Fruit fly (Drosophila melanogaster) whole organism, embryonic: Measurements from ENCODE around the gene Snx27.

Source experiments
- Adf1 ChIP-seq: fragments of 200-800 bp; sonication (Bioruptor generic); IDR thresholded peaks from 2 replicates; pipeline ENCODE4 v1.3.6; 2022; ENCODE audit warnings: missing biosample characterization, missing genetic modification characterization
- Atf6 ChIP-seq: fragments of 200-800 bp; sonication (Bioruptor generic); IDR thresholded peaks from 2 replicates; pipeline ENCODE4 v1.3.6; 2022; ENCODE audit warnings: missing biosample characterization, missing genetic modification characterization
- Bteb2 ChIP-seq: fragments of 200-800 bp; sonication (Bioruptor generic); optimal IDR thresholded peaks from 2 replicates; lab custom pipeline; 2016; ENCODE audit warnings: missing biosample characterization, missing genetic modification characterization
- CG10321 ChIP-seq: fragments of 200-800 bp; sonication (Bioruptor generic); IDR thresholded peaks from 2 replicates; pipeline ENCODE4 v1.3.6; 2022; ENCODE audit warnings: missing biosample characterization, missing genetic modification characterization
- CG10431 ChIP-seq: fragments of 200-800 bp; sonication (Bioruptor generic); optimal IDR thresholded peaks from 3 replicates; lab custom pipeline; 2018; ENCODE audit warnings: missing biosample characterization, mild to moderate bottlenecking, missing genetic modification characterization
- CG10462 ChIP-seq: fragments of 200-800 bp; sonication (Bioruptor generic); optimal IDR thresholded peaks from 2 replicates; lab custom pipeline; 2016; ENCODE audit warnings: missing biosample characterization, missing genetic modification characterization
- CG11696 ChIP-seq: fragments of 200-800 bp; sonication (Bioruptor generic); IDR thresholded peaks from 2 replicates; pipeline ENCODE4 v1.3.6; 2022; ENCODE audit warnings: missing biosample characterization, missing genetic modification characterization
- CG12071 ChIP-seq: fragments of 200-800 bp; sonication (Bioruptor generic); optimal IDR thresholded peaks from 3 replicates; lab custom pipeline; 2018; ENCODE audit warnings: missing biosample characterization, mild to moderate bottlenecking, missing genetic modification characterization
- CG13296 ChIP-seq: fragments of 200-800 bp; sonication (Bioruptor generic); optimal IDR thresholded peaks from 3 replicates; lab custom pipeline; 2018; ENCODE audit warnings: missing biosample characterization, mild to moderate bottlenecking, missing genetic modification characterization
- CG13624 ChIP-seq: fragments of 200-800 bp; sonication (Bioruptor generic); optimal IDR thresholded peaks from 2 replicates; lab custom pipeline; 2016; ENCODE audit warnings: missing biosample characterization, missing genetic modification characterization
- CG13894 ChIP-seq: fragments of 200-800 bp; sonication (Bioruptor generic); optimal IDR thresholded peaks from 3 replicates; lab custom pipeline; 2018; ENCODE audit warnings: missing biosample characterization, mild to moderate bottlenecking, missing genetic modification characterization, moderate library complexity
- CG14441 ChIP-seq: fragments of 200-800 bp; sonication (Bioruptor generic); IDR thresholded peaks from 2 replicates; pipeline ENCODE4 v1.3.6; 2022; ENCODE audit warnings: missing biosample characterization, missing genetic modification characterization
- CG17612 ChIP-seq: fragments of 200-800 bp; sonication (Bioruptor generic); IDR thresholded peaks from 2 replicates; pipeline ENCODE4 v1.3.6; 2022; ENCODE audit warnings: missing biosample characterization, missing genetic modification characterization
- CG42726 ChIP-seq: fragments of 200-800 bp; sonication (Bioruptor generic); IDR thresholded peaks from 2 replicates; pipeline ENCODE4 v1.3.6; 2022; ENCODE audit warnings: missing biosample characterization, missing genetic modification characterization; ENCODE audit not compliant: partially characterized antibody
- CG4617 ChIP-seq: fragments of 200-800 bp; sonication (Bioruptor generic); optimal IDR thresholded peaks from 3 replicates; lab custom pipeline; 2016; ENCODE audit warnings: missing biosample characterization, missing genetic modification characterization, borderline replicate concordance
- CG4730 ChIP-seq: fragments of 200-800 bp; sonication (Bioruptor generic); IDR thresholded peaks from 2 replicates; pipeline ENCODE4 v1.3.6; 2022; ENCODE audit warnings: missing biosample characterization, missing genetic modification characterization
- CG7357 ChIP-seq: fragments of 200-800 bp; sonication (Bioruptor generic); IDR thresholded peaks from 3 replicates; pipeline ENCODE4 v1.3.6; 2022; ENCODE audit warnings: missing biosample characterization, missing genetic modification characterization
- Deaf1 ChIP-seq: fragments of 200-800 bp; optimal IDR thresholded peaks from 3 replicates; lab custom pipeline; 2019; ENCODE audit warnings: missing biosample characterization, mild to moderate bottlenecking, missing genetic modification characterization, moderate library complexity
- Doc2 ChIP-seq: fragments of 200-800 bp; sonication (Bioruptor generic); IDR thresholded peaks from 2 replicates; pipeline ENCODE4 v1.3.6; 2022; ENCODE audit warnings: missing biosample characterization, missing genetic modification characterization
- ERR ChIP-seq: fragments of 200-800 bp; sonication (Bioruptor generic); optimal IDR thresholded peaks from 2 replicates; lab custom pipeline; 2016; ENCODE audit warnings: missing biosample characterization, missing genetic modification characterization
- Fer2 ChIP-seq: fragments of 200-800 bp; sonication (Bioruptor generic); optimal IDR thresholded peaks from 2 replicates; lab custom pipeline; 2018; ENCODE audit warnings: missing biosample characterization, mild to moderate bottlenecking, missing genetic modification characterization, moderate library complexity
- HLH4C ChIP-seq: fragments of 200-800 bp; sonication (Bioruptor generic); IDR thresholded peaks from 3 replicates; pipeline ENCODE4 v1.3.6; 2022; ENCODE audit warnings: missing biosample characterization, missing genetic modification characterization; ENCODE audit not compliant: partially characterized antibody
- Hey ChIP-seq: fragments of 200-800 bp; sonication (Bioruptor generic); optimal IDR thresholded peaks from 3 replicates; lab custom pipeline; 2018; ENCODE audit warnings: missing biosample characterization, mild to moderate bottlenecking, missing genetic modification characterization
- Hmr ChIP-seq: fragments of 200-800 bp; sonication (Bioruptor generic); optimal IDR thresholded peaks from 3 replicates; lab custom pipeline; 2017; ENCODE audit warnings: mild to moderate bottlenecking, missing biosample characterization, missing genetic modification reagents, missing genetic modification characterization
- Hr3 ChIP-seq: fragments of 200-800 bp; sonication (Bioruptor generic); optimal IDR thresholded peaks from 3 replicates; lab custom pipeline; 2016; ENCODE audit warnings: missing biosample characterization, missing genetic modification characterization
- Hr51 ChIP-seq, 2 experiments: fragments of 200-800 bp; sonication (Bioruptor generic); optimal IDR thresholded peaks; 2 replicates in 1 of 2; 3 replicates in 1 of 2; lab custom pipeline; 2016 to 2018; ENCODE audit warnings: missing biosample characterization in 2 of 2, missing genetic modification characterization in 2 of 2, mild to moderate bottlenecking in 1 of 2, moderate library complexity in 1 of 2
- Kr ChIP-seq: fragments of 200-800 bp; sonication (Bioruptor generic); optimal IDR thresholded peaks from 2 replicates; lab custom pipeline; 2017; ENCODE audit warnings: missing biosample characterization, mild to moderate bottlenecking, missing genetic modification characterization
- Lhr ChIP-seq: fragments of 200-800 bp; sonication (Bioruptor generic); optimal IDR thresholded peaks from 3 replicates; lab custom pipeline; 2017; ENCODE audit warnings: mild to moderate bottlenecking, missing biosample characterization, missing genetic modification reagents, missing genetic modification characterization
- Lpt ChIP-seq: fragments of >200 bp; optimal IDR thresholded peaks from 2 replicates; lab custom pipeline; 2018; ENCODE audit warnings: missing biosample characterization, missing genetic modification characterization
- NfI ChIP-seq: fragments of 200-800 bp; sonication (Bioruptor generic); optimal IDR thresholded peaks from 3 replicates; lab custom pipeline; 2018; ENCODE audit warnings: missing biosample characterization, mild to moderate bottlenecking, missing genetic modification characterization, moderate library complexity
- Opbp ChIP-seq: fragments of 200-800 bp; sonication (Bioruptor generic); IDR thresholded peaks from 3 replicates; pipeline ENCODE4 v1.3.6; 2022; ENCODE audit warnings: missing biosample characterization, missing genetic modification characterization; ENCODE audit not compliant: partially characterized antibody
- PHDP ChIP-seq: fragments of 200-800 bp; sonication (Bioruptor generic); optimal IDR thresholded peaks from 3 replicates; lab custom pipeline; 2018; ENCODE audit warnings: missing biosample characterization, mild to moderate bottlenecking, missing genetic modification characterization, moderate library complexity
- Spps ChIP-seq: fragments of 200-800 bp; sonication (Bioruptor generic); optimal IDR thresholded peaks from 2 replicates; lab custom pipeline; 2018; ENCODE audit warnings: missing biosample characterization, mild to moderate bottlenecking, missing genetic modification characterization
- TFAM ChIP-seq: fragments of 200-800 bp; sonication (Bioruptor generic); optimal IDR thresholded peaks from 2 replicates; lab custom pipeline; 2017; ENCODE audit warnings: missing biosample characterization, missing genetic modification characterization, inconsistent platforms
- dysf ChIP-seq: fragments of 200-800 bp; sonication (Bioruptor generic); IDR thresholded peaks from 3 replicates; pipeline ENCODE4 v1.3.6; 2022; ENCODE audit warnings: missing biosample characterization, missing genetic modification characterization
- gem ChIP-seq: fragments of 200-800 bp; sonication (Bioruptor generic); optimal IDR thresholded peaks from 2 replicates; lab custom pipeline; 2019; ENCODE audit warnings: missing biosample characterization, mild to moderate bottlenecking, missing genetic modification characterization, moderate library complexity
- grau ChIP-seq: fragments of 200-800 bp; optimal IDR thresholded peaks from 3 replicates; lab custom pipeline; 2019; ENCODE audit warnings: missing biosample characterization, mild to moderate bottlenecking, missing genetic modification characterization, moderate library complexity
- her ChIP-seq: fragments of 200-800 bp; sonication (Bioruptor generic); optimal IDR thresholded peaks from 2 replicates; lab custom pipeline; 2016; ENCODE audit warnings: missing biosample characterization, missing genetic modification characterization
- jigr1 ChIP-seq: fragments of 200-800 bp; sonication (Bioruptor generic); IDR thresholded peaks from 3 replicates; pipeline ENCODE4 v1.3.6; 2022; ENCODE audit warnings: missing biosample characterization, missing genetic modification characterization
- ken ChIP-seq: fragments of 200-800 bp; sonication (Bioruptor generic); IDR thresholded peaks from 3 replicates; pipeline ENCODE4 v1.3.6; 2022; ENCODE audit warnings: missing biosample characterization, missing genetic modification characterization
- luna ChIP-seq: fragments of 200-800 bp; sonication (Bioruptor generic); optimal IDR thresholded peaks from 2 replicates; lab custom pipeline; 2016; ENCODE audit warnings: missing biosample characterization, missing genetic modification characterization
- odd ChIP-seq: fragments of 200-800 bp; sonication (Bioruptor generic); optimal IDR thresholded peaks from 2 replicates; lab custom pipeline; 2017; ENCODE audit warnings: missing biosample characterization, mild to moderate bottlenecking, missing genetic modification characterization
- pb ChIP-seq: fragments of 200-800 bp; sonication (Bioruptor generic); optimal IDR thresholded peaks from 3 replicates; lab custom pipeline; 2016; ENCODE audit warnings: missing biosample characterization, missing genetic modification characterization
- peb ChIP-seq: fragments of 200-800 bp; sonication (Bioruptor generic); IDR thresholded peaks from 2 replicates; pipeline ENCODE4 v1.3.6; 2022; ENCODE audit warnings: missing biosample characterization, missing genetic modification characterization
- phol ChIP-seq: fragments of 200-800 bp; sonication (Bioruptor generic); optimal IDR thresholded peaks from 3 replicates; lab custom pipeline; 2018; ENCODE audit warnings: missing biosample characterization, mild to moderate bottlenecking, missing genetic modification characterization, moderate library complexity
- sens ChIP-seq: fragments of 200-800 bp; sonication (Bioruptor generic); peaks from one replicate; lab custom pipeline; 2016; ENCODE audit warnings: missing biosample characterization, missing genetic modification characterization
- so ChIP-seq: fragments of 200-800 bp; sonication (Bioruptor generic); IDR thresholded peaks from 3 replicates; pipeline ENCODE4 v1.3.6; 2022; ENCODE audit warnings: missing biosample characterization, missing genetic modification characterization
- ssp ChIP-seq: fragments of 200-800 bp; sonication (Bioruptor generic); IDR thresholded peaks from 2 replicates; pipeline ENCODE4 v1.3.6; 2022; ENCODE audit warnings: missing biosample characterization, missing genetic modification characterization
- tin ChIP-seq: fragments of 200-800 bp; sonication (Bioruptor generic); optimal IDR thresholded peaks from 3 replicates; lab custom pipeline; 2016; ENCODE audit warnings: missing biosample characterization, missing genetic modification characterization
- tup ChIP-seq: fragments of 200-800 bp; sonication (Bioruptor generic); optimal IDR thresholded peaks from 2 replicates; lab custom pipeline; 2016; ENCODE audit warnings: missing biosample characterization, mild to moderate bottlenecking, missing genetic modification characterization, moderate library complexity
- usp ChIP-seq: fragments of >200 bp; optimal IDR thresholded peaks from 2 replicates; lab custom pipeline; 2017; ENCODE audit warnings: missing biosample characterization, missing genetic modification characterization

Snx27 gene

dm6 chrX:5737676-5738220 lies at the start of gene Snx27 (continued):
- TF ChIP-seq CG14441 (GFP tag; lab: Robert Waterston, UW) (0 out of 2 replicates have a peak, but pooled peaks have one; percentile 27), usp (GFP tag; lab: Kevin White, UChicago) (no peak), CG13894 (tag; lab: Kevin White, UChicago) (peak; percentile 48), Deaf1 (tag; lab: Kevin White, UChicago) (no peak), CG17612 (GFP tag; lab: Robert Waterston, UW) (no peak), sens (peak; percentile 89), Lpt (GFP tag; lab: Kevin White, UChicago) (no peak), gem (tag; lab: Kevin White, UChicago) (peak; percentile 22), Hey (no peak), Hmr (peak; percentile 76), Adf1 (0 out of 2 replicates have a peak, but pooled peaks have one; percentile 5), tin (no peak), CG13296 (GFP tag; lab: Kevin White, UChicago) (no peak), CG7357 (no peak), tup (GFP tag; lab: Kevin White, UChicago) (peak; percentile 25), ssp (GFP tag; lab: Robert Waterston, UW) (peak; percentile 57), pb (GFP tag; lab: Kevin White, UChicago) (peak; percentile 33), Doc2 (GFP tag; lab: Robert Waterston, UW) (no peak), ERR (GFP tag; lab: Kevin White, UChicago) (peak; percentile 53), Lhr (GFP tag; lab: Kevin White, UChicago) (peak; percentile 83), CG4617 (GFP tag; lab: Kevin White, UChicago) (peak; percentile 45), ken (GFP tag; lab: Robert Waterston, UW) (peak; percentile 60), CG4730 (no peak), CG10321 (no peak), CG42726 (GFP tag; lab: Robert Waterston, UW) (peak; percentile 100), peb (GFP tag; lab: Robert Waterston, UW) (no peak), CG10431 (GFP tag; lab: Kevin White, UChicago) (peak; percentile 46), Spps (tag; lab: Kevin White, UChicago) (no peak), grau (tag; lab: Kevin White, UChicago) (peak; percentile 55), CG12071 (no peak), Bteb2 (GFP tag; lab: Kevin White, UChicago) (peak; percentile 56), luna (GFP tag; lab: Kevin White, UChicago) (peak; percentile 60), CG11696 (GFP tag; lab: Robert Waterston, UW) (no peak), Hr3 (GFP tag; lab: Kevin White, UChicago) (peak; percentile 48), Fer2 (tag; lab: Kevin White, UChicago) (no peak), Atf6 (GFP tag; lab: Robert Waterston, UW) (0 out of 2 replicates have a peak, but pooled peaks have one; percentile 8), dysf (peak; percentile 60; the same call in 2 of the 3 replicates), so (GFP tag; lab: Robert Waterston, UW) (peak; percentile 27; the same call in 1 of the 3 replicates), Opbp (GFP tag; lab: Robert Waterston, UW) (peak; percentile 99), CG13624 (GFP tag; lab: Kevin White, UChicago) (peak; percentile 75), NfI (GFP tag; lab: Kevin White, UChicago) (peak; percentile 54), jigr1 (no peak), Kr (GFP tag; lab: Kevin White, UChicago) (no peak), TFAM (GFP tag; lab: Kevin White, UChicago) (no peak), PHDP (tag; lab: Kevin White, UChicago) (peak; percentile 25), CG10462 (GFP tag; lab: Kevin White, UChicago) (no peak), Hr51 (GFP tag; optimal IDR thresholded peaks at IDR 0.05; lab: Kevin White, UChicago) (peak in 1 of 2 experiments; percentile 50), HLH4C (GFP tag; lab: Robert Waterston, UW) (peak; percentile 99), her (GFP tag; lab: Kevin White, UChicago) (peak; percentile 100), odd (GFP tag; lab: Kevin White, UChicago) (peak; percentile 18), phol (peak; percentile 64)
